Comparison of ENCODE assay signal across 3 worm cellular contexts in genomic region chrII:14383644-14384043, ce11.
TF ChIP-seq lines count a peak whose summit lies in the region.

TSS of gene mes-2 (plus strand) at chrII:14383973.

TF ChIP-seq in whole organism, L2 larva, 48 proteins besides CTCF, POLR2A, EP300 and RAD21 (continued from another document):
- TF ChIP-seq skn-1 (tag; optimal IDR thresholded peaks at IDR 0.05; lab: Kevin White, UChicago) (no peak), Y55F3AM.14 (GFP tag; optimal IDR thresholded peaks at IDR 0.05; lab: Kevin White, UChicago) (no peak), ztf-1 (GFP tag; conservative IDR thresholded peaks at IDR 0.05; lab: Robert Waterston, UW) (no peak), crh-2 (tag; optimal IDR thresholded peaks at IDR 0.05; lab: Kevin White, UChicago) (peak; percentile 87), unc-55 (GFP tag; optimal IDR thresholded peaks at IDR 0.05; lab: Kevin White, UChicago) (peak; percentile 95), ztf-11 (tag; optimal IDR thresholded peaks at IDR 0.05; lab: Kevin White, UChicago) (no peak), nhr-10 (tag; optimal IDR thresholded peaks at IDR 0.05; lab: Kevin White, UChicago) (peak; percentile 57), gmeb-1 (tag; optimal IDR thresholded peaks at IDR 0.05; lab: Kevin White, UChicago) (peak; percentile 99), egl-27 (tag; optimal IDR thresholded peaks at IDR 0.05; lab: Kevin White, UChicago) (no peak), sma-3 (GFP tag; optimal IDR thresholded peaks at IDR 0.05; lab: Kevin White, UChicago) (peak; percentile 76), lin-13 (GFP tag; optimal IDR thresholded peaks at IDR 0.05; lab: Kevin White, UChicago) (peak; percentile 79)

TF ChIP-seq in whole organism, L4 larva, 104 proteins besides CTCF, POLR2A, EP300 and RAD21 (continued from another document):
- TF ChIP-seq mes-2 (tag; optimal IDR thresholded peaks at IDR 0.05; lab: Kevin White, UChicago; ENCODE audit: poor library complexity, severe bottlenecking) (peak; percentile 99), php-3 (GFP tag; IDR thresholded peaks at IDR 0.05; lab: Robert Waterston, UW) (0 out of 2 replicates have a peak, but pooled peaks have one; percentile 10), T26A8.4 (GFP tag; IDR thresholded peaks at IDR 0.05; lab: Robert Waterston, UW) (peak; percentile 45; the same call in 1 of the 2 replicates), hlh-11 (tag; optimal IDR thresholded peaks at IDR 0.05; lab: Kevin White, UChicago) (peak; percentile 49), T20F7.1 (GFP tag; optimal IDR thresholded peaks at IDR 0.05; lab: Kevin White, UChicago) (no peak), arid-1 (GFP tag; conservative IDR thresholded peaks at IDR 0.05; lab: Robert Waterston, UW) (0 out of 2 replicates have a peak, but pooled peaks have one; percentile 19), dmd-8 (GFP tag; IDR thresholded peaks at IDR 0.05; lab: Robert Waterston, UW) (no peak), tra-1 (GFP tag; IDR thresholded peaks at IDR 0.05; lab: Robert Waterston, UW) (no peak), daf-16 (GFP tag; optimal IDR thresholded peaks at IDR 0.05; lab: Kevin White, UChicago) (peak in 1 of 2 experiments; percentile 8), daf-16 (tag; optimal IDR thresholded peaks at IDR 0.05; lab: Kevin White, UChicago) (peak; percentile 64), ZK546.5 (tag; optimal IDR thresholded peaks at IDR 0.05; lab: Kevin White, UChicago) (no peak), spr-1 (tag; optimal IDR thresholded peaks at IDR 0.05; lab: Kevin White, UChicago) (no peak), fkh-10 (GFP tag; optimal IDR thresholded peaks at IDR 0.05; lab: Kevin White, UChicago) (peak; percentile 6), hmg-1.1 (GFP tag; IDR thresholded peaks at IDR 0.05; lab: Robert Waterston, UW) (peak; percentile 71), dpl-1 (GFP tag; optimal IDR thresholded peaks at IDR 0.05; lab: Kevin White, UChicago) (peak; percentile 97), daf-19 (GFP tag; conservative IDR thresholded peaks at IDR 0.05; lab: Robert Waterston, UW) (no peak), nhr-41 (GFP tag; IDR thresholded peaks at IDR 0.05; lab: Robert Waterston, UW) (no peak), ztf-11 (tag; optimal IDR thresholded peaks at IDR 0.05; lab: Kevin White, UChicago) (no peak), mdl-1 (tag; optimal IDR thresholded peaks at IDR 0.05; lab: Kevin White, UChicago) (peak in 1 of 2 experiments; percentile 24), snpc-1.2 (GFP tag; IDR thresholded peaks at IDR 0.05; lab: Robert Waterston, UW) (no peak), lsy-2 (tag; optimal IDR thresholded peaks at IDR 0.05; lab: Kevin White, UChicago) (peak; percentile 41 to 91), aha-1 (tag; lab: Kevin White, UChicago) (peak; percentile 50), ctbp-1 (GFP tag; IDR thresholded peaks at IDR 0.05; lab: Robert Waterston, UW) (no peak), zip-2 (tag; optimal IDR thresholded peaks at IDR 0.05; lab: Kevin White, UChicago) (peak; percentile 28), lin-13 (GFP tag; optimal IDR thresholded peaks at IDR 0.05; lab: Kevin White, UChicago) (no peak), hif-1 (tag; optimal IDR thresholded peaks at IDR 0.05; lab: Kevin White, UChicago) (peak in 1 of 2 experiments; percentile 46), cey-2 (tag; optimal IDR thresholded peaks at IDR 0.05; lab: Kevin White, UChicago; ENCODE audit: borderline replicate concordance, insufficient read depth) (no peak), ceh-32 (tag; optimal IDR thresholded peaks at IDR 0.05; lab: Kevin White, UChicago; ENCODE audit: poor library complexity) (no peak), F49E8.2 (tag; optimal IDR thresholded peaks at IDR 0.05; lab: Kevin White, UChicago; ENCODE audit: borderline replicate concordance) (no peak), R02D3.7 (tag; optimal IDR thresholded peaks at IDR 0.05; lab: Kevin White, UChicago) (no peak), lin-29 (GFP tag; IDR thresholded peaks at IDR 0.05; lab: Robert Waterston, UW) (no peak), nhr-111 (GFP tag; optimal IDR thresholded peaks at IDR 0.05; lab: Kevin White, UChicago) (no peak), nhr-6 (tag; optimal IDR thresholded peaks at IDR 0.05; lab: Kevin White, UChicago) (peak; percentile 74), set-16 (GFP tag; IDR thresholded peaks at IDR 0.05; lab: Robert Waterston, UW) (no peak), dmd-6 (GFP tag; IDR thresholded peaks at IDR 0.05; lab: Robert Waterston, UW) (peak; percentile 34), mep-1 (tag; optimal IDR thresholded peaks at IDR 0.05; lab: Kevin White, UChicago) (no peak), nhr-28 (tag; optimal IDR thresholded peaks at IDR 0.05; lab: Kevin White, UChicago) (peak; percentile 28)

TF ChIP-seq in whole organism, late embryonic, 69 proteins besides CTCF, POLR2A, EP300 and RAD21 (continued from another document):
- TF ChIP-seq ceh-30 (tag; optimal IDR thresholded peaks at IDR 0.05; lab: Kevin White, UChicago) (peak; percentile 11), ref-2 (tag; optimal IDR thresholded peaks at IDR 0.05; lab: Kevin White, UChicago) (no peak), hlh-15 (tag; optimal IDR thresholded peaks at IDR 0.05; lab: Kevin White, UChicago) (no peak), ceh-22 (tag; optimal IDR thresholded peaks at IDR 0.05; lab: Kevin White, UChicago) (no peak), unc-42 (tag; optimal IDR thresholded peaks at IDR 0.05; lab: Kevin White, UChicago) (peak; percentile 47), Y22D7AL.16 (tag; optimal IDR thresholded peaks at IDR 0.05; lab: Kevin White, UChicago) (no peak), ceh-2 (tag; optimal IDR thresholded peaks at IDR 0.05; lab: Kevin White, UChicago) (no peak)
